Fruit fly (Drosophila melanogaster) whole organism, prepupa: ENCODE measurements around the gene Frmd5.
A peak's percentile ranks its signal among the peaks of the same experiment; 100 is the strongest.

Experiments
- Blimp-1 ChIP-seq: fragments of 200-800 bp; sonication (Bioruptor generic); optimal IDR thresholded peaks from 3 replicates; lab custom pipeline; 2017; ENCODE audit warnings: missing biosample characterization, missing genetic modification characterization, mild to moderate bottlenecking, moderate library complexity, missing genetic modification reagents
- CG10631 ChIP-seq: fragments of 200-800 bp; sonication (Bioruptor generic); optimal IDR thresholded peaks from 2 replicates; lab custom pipeline; 2016; ENCODE audit warnings: missing biosample characterization, missing genetic modification characterization
- CG10669 ChIP-seq: fragments of 200-800 bp; sonication (Bioruptor generic); optimal IDR thresholded peaks from 3 replicates; lab custom pipeline; 2018; ENCODE audit warnings: missing biosample characterization, mild to moderate bottlenecking, missing genetic modification characterization, moderate library complexity
- CG11294 ChIP-seq: fragments of 200-800 bp; sonication (Bioruptor generic); IDR thresholded peaks from 2 replicates; pipeline ENCODE4 v1.3.6; 2022; ENCODE audit warnings: missing biosample characterization, missing genetic modification characterization
- CG11762 ChIP-seq: fragments of 200-800 bp; sonication (Bioruptor generic); optimal IDR thresholded peaks from 3 replicates; lab custom pipeline; 2016; ENCODE audit warnings: missing biosample characterization, missing genetic modification characterization; ENCODE audit not compliant: insufficient read depth
- CG15336 ChIP-seq: fragments of 200-800 bp; sonication (Bioruptor generic); IDR thresholded peaks from 2 replicates; pipeline ENCODE4 v1.3.6; 2022; ENCODE audit warnings: missing biosample characterization, missing genetic modification characterization
- CG1621 ChIP-seq: fragments of 200-800 bp; sonication (Bioruptor generic); optimal IDR thresholded peaks from 3 replicates; lab custom pipeline; 2018; ENCODE audit warnings: missing biosample characterization, mild to moderate bottlenecking, missing genetic modification characterization
- CG16779 ChIP-seq: fragments of 200-800 bp; sonication (Bioruptor generic); optimal IDR thresholded peaks from 3 replicates; lab custom pipeline; 2017; ENCODE audit warnings: missing biosample characterization, mild to moderate bottlenecking, missing genetic modification characterization
- CG3032 ChIP-seq: fragments of 200-800 bp; optimal IDR thresholded peaks from 2 replicates; lab custom pipeline; 2019; ENCODE audit warnings: missing biosample characterization, mild to moderate bottlenecking, missing genetic modification characterization, moderate library complexity
- CG31627 ChIP-seq: fragments of 200-800 bp; sonication (Bioruptor generic); optimal IDR thresholded peaks from 3 replicates; lab custom pipeline; 2016; ENCODE audit warnings: missing biosample characterization, missing genetic modification characterization
- CG32006 ChIP-seq: fragments of 200-800 bp; sonication (Bioruptor generic); optimal IDR thresholded peaks from 3 replicates; lab custom pipeline; 2017; ENCODE audit warnings: missing biosample characterization, mild to moderate bottlenecking, missing genetic modification characterization
- CG3919 ChIP-seq: fragments of 200-800 bp; sonication (Bioruptor generic); optimal IDR thresholded peaks from 3 replicates; lab custom pipeline; 2016; ENCODE audit warnings: missing biosample characterization, missing genetic modification characterization
- CG6163 ChIP-seq: fragments of 200-800 bp; sonication (Bioruptor generic); IDR thresholded peaks from 3 replicates; pipeline ENCODE4 v1.3.6; 2022; ENCODE audit warnings: missing biosample characterization, missing genetic modification characterization
- CG6808 ChIP-seq: fragments of 200-800 bp; sonication (Bioruptor generic); optimal IDR thresholded peaks from 3 replicates; lab custom pipeline; 2017; ENCODE audit warnings: missing biosample characterization, missing genetic modification characterization, mild to moderate bottlenecking, moderate library complexity, missing genetic modification reagents
- CG7368 ChIP-seq: fragments of 200-800 bp; sonication (Bioruptor generic); optimal IDR thresholded peaks from 3 replicates; lab custom pipeline; 2016; ENCODE audit warnings: missing biosample characterization, missing genetic modification characterization
- CG8119 ChIP-seq: fragments of 200-800 bp; sonication (Bioruptor generic); IDR thresholded peaks from 3 replicates; pipeline ENCODE4 v1.3.6; 2022; ENCODE audit warnings: missing biosample characterization, missing genetic modification characterization
- CG8319 ChIP-seq: fragments of 200-800 bp; sonication (Bioruptor generic); optimal IDR thresholded peaks from 3 replicates; lab custom pipeline; 2016; ENCODE audit warnings: missing biosample characterization, missing genetic modification characterization
- Eip78C ChIP-seq: fragments of 200-800 bp; sonication (Bioruptor generic); peaks from one replicate; lab custom pipeline; 2016; ENCODE audit warnings: missing biosample characterization, missing genetic modification characterization
- Ets96B ChIP-seq: fragments of 200-800 bp; optimal IDR thresholded peaks from 2 replicates; lab custom pipeline; 2019; ENCODE audit warnings: missing biosample characterization, mild to moderate bottlenecking, missing genetic modification characterization, moderate library complexity
- Gug ChIP-seq: fragments of 200-800 bp; sonication (Bioruptor generic); IDR thresholded peaks from 2 replicates; pipeline ENCODE4 v1.3.6; 2022; ENCODE audit warnings: missing biosample characterization, missing genetic modification characterization
- Hr38 ChIP-seq: sonication (Bioruptor generic); optimal IDR thresholded peaks from 2 replicates; lab custom pipeline; 2016; ENCODE audit warnings: missing biosample characterization, missing genetic modification characterization
- Hr39 ChIP-seq: fragments of 200-800 bp; sonication (Bioruptor generic); optimal IDR thresholded peaks from 2 replicates; lab custom pipeline; 2016; ENCODE audit warnings: missing biosample characterization, missing genetic modification characterization
- Hr4 ChIP-seq: fragments of 200-800 bp; sonication (Bioruptor generic); optimal IDR thresholded peaks from 3 replicates; lab custom pipeline; 2016; ENCODE audit warnings: missing biosample characterization, missing genetic modification characterization
- Lpt ChIP-seq: fragments of 200-800 bp; sonication (Bioruptor generic); optimal IDR thresholded peaks from 3 replicates; lab custom pipeline; 2016; ENCODE audit warnings: missing biosample characterization, missing genetic modification characterization
- OdsH ChIP-seq: fragments of 200-800 bp; sonication (Bioruptor generic); optimal IDR thresholded peaks from 3 replicates; lab custom pipeline; 2016; ENCODE audit warnings: missing biosample characterization, missing genetic modification characterization
- Smox ChIP-seq: fragments of 200-800 bp; sonication (Bioruptor generic); optimal IDR thresholded peaks from 3 replicates; lab custom pipeline; 2016; ENCODE audit warnings: missing biosample characterization, missing genetic modification characterization
- Sox102F ChIP-seq: fragments of 200-800 bp; sonication (Bioruptor generic); optimal IDR thresholded peaks from 2 replicates; lab custom pipeline; 2016; ENCODE audit warnings: missing biosample characterization, mild to moderate bottlenecking, missing genetic modification characterization
- Sox14 ChIP-seq: fragments of 200-800 bp; sonication (Bioruptor generic); optimal IDR thresholded peaks from 3 replicates; lab custom pipeline; 2016; ENCODE audit warnings: missing biosample characterization, missing genetic modification characterization
- achi ChIP-seq: fragments of 200-800 bp; sonication (Bioruptor generic); optimal IDR thresholded peaks from 3 replicates; lab custom pipeline; 2016; ENCODE audit warnings: missing biosample characterization, missing genetic modification characterization
- acj6 ChIP-seq: fragments of 200-800 bp; sonication (Bioruptor generic); optimal IDR thresholded peaks from 3 replicates; lab custom pipeline; 2016; ENCODE audit warnings: missing biosample characterization, missing genetic modification characterization
- cyc ChIP-seq: fragments of 200-800 bp; sonication (Bioruptor generic); optimal IDR thresholded peaks from 3 replicates; lab custom pipeline; 2016; ENCODE audit warnings: missing biosample characterization, missing genetic modification characterization
- dac ChIP-seq: fragments of 200-800 bp; sonication (Bioruptor generic); optimal IDR thresholded peaks from 2 replicates; lab custom pipeline; 2017; ENCODE audit warnings: missing biosample characterization, mild to moderate bottlenecking, missing genetic modification characterization
- dsx ChIP-seq: fragments of 200-800 bp; optimal IDR thresholded peaks from 3 replicates; lab custom pipeline; 2019; ENCODE audit warnings: missing biosample characterization, mild to moderate bottlenecking, missing genetic modification characterization, moderate library complexity; ENCODE audit not compliant: poor library complexity, severe bottlenecking
- eg ChIP-seq: fragments of 200-800 bp; sonication (Bioruptor generic); IDR thresholded peaks from 3 replicates; pipeline ENCODE4 v1.3.6; 2022; ENCODE audit warnings: missing biosample characterization, missing genetic modification characterization
- esn ChIP-seq: fragments of 200-800 bp; sonication (Bioruptor generic); optimal IDR thresholded peaks from 2 replicates; lab custom pipeline; 2016; ENCODE audit warnings: missing biosample characterization, mild to moderate bottlenecking, missing genetic modification characterization, moderate library complexity
- fd59A ChIP-seq: fragments of 200-800 bp; sonication (Bioruptor generic); optimal IDR thresholded peaks from 2 replicates; lab custom pipeline; 2017; ENCODE audit warnings: missing biosample characterization, mild to moderate bottlenecking, missing genetic modification characterization, missing genetic modification reagents
- fd85E ChIP-seq: fragments of 200-800 bp; sonication (Bioruptor generic); optimal IDR thresholded peaks from 3 replicates; lab custom pipeline; 2016; ENCODE audit warnings: missing biosample characterization, missing genetic modification characterization
- fkh ChIP-seq: fragments of 200-800 bp; sonication (Bioruptor generic); optimal IDR thresholded peaks from 3 replicates; lab custom pipeline; 2017; ENCODE audit warnings: missing biosample characterization, mild to moderate bottlenecking, missing genetic modification characterization, moderate library complexity
- lz ChIP-seq: fragments of 200-800 bp; sonication (Bioruptor generic); optimal IDR thresholded peaks from 3 replicates; lab custom pipeline; 2016; ENCODE audit warnings: missing biosample characterization, missing genetic modification characterization
- net ChIP-seq: fragments of 200-800 bp; sonication (Bioruptor generic); optimal IDR thresholded peaks from 3 replicates; lab custom pipeline; 2016; ENCODE audit warnings: missing biosample characterization, missing genetic modification characterization
- pdm3 ChIP-seq: fragments of 200-800 bp; sonication (Bioruptor generic); optimal IDR thresholded peaks from 3 replicates; lab custom pipeline; 2016; ENCODE audit warnings: missing biosample characterization, missing genetic modification characterization
- salr ChIP-seq, 2 experiments: fragments of 200-800 bp; sonication (Bioruptor generic); optimal IDR thresholded peaks; 3 replicates each; lab custom pipeline; 2016 to 2018; ENCODE audit warnings: missing biosample characterization in 2 of 2, missing genetic modification characterization in 2 of 2, mild to moderate bottlenecking in 1 of 2
- spab ChIP-seq: fragments of 200-800 bp; sonication (Bioruptor generic); optimal IDR thresholded peaks from 2 replicates; lab custom pipeline; 2017; ENCODE audit warnings: missing biosample characterization, mild to moderate bottlenecking, missing genetic modification characterization, missing genetic modification reagents
- ss ChIP-seq, 2 experiments: fragments of 200-800 bp; sonication (Bioruptor generic); optimal IDR thresholded peaks; 2 replicates in 1 of 2; 3 replicates in 1 of 2; lab custom pipeline; 2017 to 2018; ENCODE audit warnings: mild to moderate bottlenecking in 2 of 2, missing biosample characterization in 2 of 2, missing genetic modification characterization in 2 of 2, moderate library complexity in 1 of 2
- topi ChIP-seq: fragments of 200-800 bp; sonication (Bioruptor generic); optimal IDR thresholded peaks from 3 replicates; lab custom pipeline; 2016; ENCODE audit warnings: missing biosample characterization, missing genetic modification characterization
- vri ChIP-seq: fragments of 200-800 bp; sonication (Bioruptor generic); optimal IDR thresholded peaks from 3 replicates; lab custom pipeline; 2016; ENCODE audit warnings: missing biosample characterization, mild to moderate bottlenecking, missing genetic modification characterization

Gene Frmd5

dm6 chr2L:10373605-10374269, 29.5 kb downstream of the Frmd5 start, which contains the start of gene rho-5:
Gene rho-5, minus strand, starts transcription at chr2L:10373900.
- TF ChIP-seq achi (GFP tag; lab: Kevin White, UChicago) (no peak), Hr4 (GFP tag; lab: Kevin White, UChicago) (peak; percentile 9), CG3919 (GFP tag; lab: Kevin White, UChicago) (no peak)
- TF ChIP-seq, all 60 proteins: peak for 1

dm6 chr2L:10375464-10376236, 31.4 kb downstream of the Frmd5 start, which contains the start of the genes CG33303 and dpr19:
Gene CG33303, minus strand, starts transcription at chr2L:10375757.
Gene dpr19, plus strand, starts transcription at chr2L:10376168.
- peak; percentile 24 for TF ChIP-seq CG6808 (GFP tag; lab: Kevin White, UChicago)
- no peak for TF ChIP-seq CG7368 (GFP tag; lab: Kevin White, UChicago)
- TF ChIP-seq dac (GFP tag; lab: Kevin White, UChicago): no peak
- TF ChIP-seq Hr38 (GFP tag; lab: Kevin White, UChicago): no peak
- no peak for TF ChIP-seq salr (GFP tag; optimal IDR thresholded peaks at IDR 0.05; lab: Kevin White, UChicago)
- no peak for TF ChIP-seq Hr39 (GFP tag; lab: Kevin White, UChicago)
- TF ChIP-seq achi (GFP tag; lab: Kevin White, UChicago): peak; percentile 8
- no peak for TF ChIP-seq Hr4 (GFP tag; lab: Kevin White, UChicago)
- TF ChIP-seq Sox102F (GFP tag; lab: Kevin White, UChicago): no peak
- TF ChIP-seq cyc (GFP tag; lab: Kevin White, UChicago): no peak
- TF ChIP-seq Gug (GFP tag; lab: Robert Waterston, UW): peak; percentile 22; the same call in 1 of the 2 replicates
- no peak for TF ChIP-seq CG3919 (GFP tag; lab: Kevin White, UChicago)
- no peak for TF ChIP-seq ss (GFP tag; optimal IDR thresholded peaks at IDR 0.05; lab: Kevin White, UChicago)
- no peak for TF ChIP-seq CG1621
- peak; percentile 70 for TF ChIP-seq Eip78C (GFP tag; lab: Kevin White, UChicago)
- TF ChIP-seq CG11762: no peak
- no peak for TF ChIP-seq spab
- TF ChIP-seq Smox (GFP tag; lab: Kevin White, UChicago): no peak
- no peak for TF ChIP-seq lz
- TF ChIP-seq CG15336: peak; percentile 79
- TF ChIP-seq CG11294: no peak
- peak; percentile 49 for TF ChIP-seq esn
- no peak for TF ChIP-seq acj6 (GFP tag; lab: Kevin White, UChicago)
- no peak for TF ChIP-seq vri
- TF ChIP-seq CG8119 (GFP tag; lab: Robert Waterston, UW): peak; percentile 67; the same call in 2 of the 3 replicates
- no peak for TF ChIP-seq pdm3 (GFP tag; lab: Kevin White, UChicago)
- peak; percentile 7 for TF ChIP-seq CG10669 (GFP tag; lab: Kevin White, UChicago)
- no peak for TF ChIP-seq Sox14
- no peak for TF ChIP-seq CG16779 (tag; lab: Kevin White, UChicago)
- TF ChIP-seq topi (GFP tag; lab: Kevin White, UChicago): no peak
- peak; percentile 46 for TF ChIP-seq CG10631
- TF ChIP-seq Blimp-1 (GFP tag; lab: Kevin White, UChicago): no peak
- TF ChIP-seq fd59A (GFP tag; lab: Kevin White, UChicago): no peak
- no peak for TF ChIP-seq CG8319 (GFP tag; lab: Kevin White, UChicago)
- TF ChIP-seq Lpt (GFP tag; lab: Kevin White, UChicago): no peak
- TF ChIP-seq dsx: peak; percentile 36
- no peak for TF ChIP-seq CG31627 (GFP tag; lab: Kevin White, UChicago)
- TF ChIP-seq CG32006 (GFP tag; lab: Kevin White, UChicago): no peak
- no peak for TF ChIP-seq OdsH (GFP tag; lab: Kevin White, UChicago)
- TF ChIP-seq Ets96B (tag; lab: Kevin White, UChicago): peak; percentile 60
- no peak for TF ChIP-seq net (GFP tag; lab: Kevin White, UChicago)
- TF ChIP-seq fd85E: no peak
- peak; percentile 65 for TF ChIP-seq CG3032
- TF ChIP-seq CG6163 (GFP tag; lab: Robert Waterston, UW): no peak; the same call in 2 of the 3 replicates
- no peak for TF ChIP-seq fkh (GFP tag; lab: Kevin White, UChicago)
- no peak for TF ChIP-seq eg
